Worm (Caenorhabditis elegans): ENCODE data around the gene ctl-1.

DNA sequence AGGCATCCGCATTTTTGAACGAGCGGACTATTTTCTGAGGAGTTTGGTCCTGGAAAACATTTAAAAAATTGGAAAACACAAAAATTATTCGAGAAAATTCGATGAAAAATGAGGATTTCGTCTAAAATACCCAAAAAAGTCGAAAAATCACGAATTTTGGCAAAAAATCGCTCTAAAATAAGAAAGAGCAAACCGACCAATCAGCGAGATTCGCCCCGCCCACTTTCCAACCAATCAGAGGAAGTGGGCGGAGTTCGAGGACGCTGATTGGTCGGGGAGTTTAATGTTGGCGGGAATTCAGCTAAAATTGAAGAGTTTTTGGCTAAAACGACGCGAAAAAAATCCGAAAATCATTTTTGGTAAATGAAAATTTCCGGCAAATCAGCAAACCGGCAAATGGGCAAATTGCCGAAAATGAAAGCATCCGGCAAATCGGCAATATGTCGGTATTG is 36.9 kb downstream of the ctl-1 start, which contains the start of gene Y54G11A.1:
- TF ChIP-seq lsy-2 (tag; optimal IDR thresholded peaks at IDR 0.05): no peak
- TF ChIP-seq nhr-76 (tag; optimal IDR thresholded peaks at IDR 0.05): no peak
- TF ChIP-seq nhr-28 (tag; optimal IDR thresholded peaks at IDR 0.05): no peak
- TF ChIP-seq bed-3 (GFP tag; optimal IDR thresholded peaks at IDR 0.05): no peak
- no peak for TF ChIP-seq unc-62 (GFP tag; optimal IDR thresholded peaks at IDR 0.05)
- TF ChIP-seq tbx-8 (GFP tag; optimal IDR thresholded peaks at IDR 0.05): no peak
